Fruit fly (Drosophila melanogaster): ENCODE results near the gene Axn.

Gene Axn

dm6 chr3R:30046029-30047001, 23.7 kb downstream of the Axn start, which contains the start of the genes RpL32 and CG7943:
RpL32 (minus strand) TSS chr3R:30046161.
CG7943 (plus strand) TSS chr3R:30046470.
- TF ChIP-seq noc (tag; optimal IDR thresholded peaks at IDR 0.05) = peak; percentile 90

dm6 chr3R:30050448-30050847, 27.8 kb downstream of the Axn start:
- no peak for TF ChIP-seq noc (tag; optimal IDR thresholded peaks at IDR 0.05)

- TF ChIP-seq noc (tag; optimal IDR thresholded peaks at IDR 0.05) = no peak
Measured at dm6 chr3R:30051933-30052332, 29.3 kb downstream of the Axn start, which contains the start of gene CG15528. CG15528 (minus strand) TSS chr3R:30052112.

- no peak for TF ChIP-seq noc (tag; optimal IDR thresholded peaks at IDR 0.05)
Measured at dm6 chr3R:30052455-30053046, 29.9 kb downstream of the Axn start, which contains the start of gene Jasper. Jasper (plus strand) TSS chr3R:30052514.

- no peak for TF ChIP-seq noc (tag; optimal IDR thresholded peaks at IDR 0.05)
Measured at dm6 chr3R:30055915-30056544, 33.4 kb downstream of the Axn start, which contains the start of the genes Rpp14b and spn-A. Rpp14b (plus strand) TSS chr3R:30055957. spn-A (minus strand) TSS chr3R:30056037.

- TF ChIP-seq noc (tag; optimal IDR thresholded peaks at IDR 0.05) = peak; percentile 69
Measured at dm6 chr3R:30056592-30057135, 34.0 kb downstream of the Axn start, which contains the start of the genes CG7950 and Rpp14a. CG7950 (plus strand) TSS chr3R:30056859. Rpp14a (plus strand) TSS chr3R:30056859.

- TF ChIP-seq noc (tag; optimal IDR thresholded peaks at IDR 0.05) = no peak
Measured at dm6 chr3R:30058057-30058868, 35.6 kb downstream of the Axn start, which contains the start of gene sima. sima (plus strand) TSS chr3R:30058311.

dm6 chr3R:30059944-30060343, 37.3 kb downstream of the Axn start:
- no peak for TF ChIP-seq noc (tag; optimal IDR thresholded peaks at IDR 0.05)

dm6 chr3R:30060451-30061153, 38.0 kb downstream of the Axn start:
- no peak for TF ChIP-seq noc (tag; optimal IDR thresholded peaks at IDR 0.05)

- TF ChIP-seq noc (tag; optimal IDR thresholded peaks at IDR 0.05) = peak; percentile 56
Measured at dm6 chr3R:30061154-30061482, 38.5 kb downstream of the Axn start.

dm6 chr3R:30061980-30062379, 39.3 kb downstream of the Axn start:
- no peak for TF ChIP-seq noc (tag; optimal IDR thresholded peaks at IDR 0.05)

- peak; percentile 65 for TF ChIP-seq noc (tag; optimal IDR thresholded peaks at IDR 0.05)
Measured at dm6 chr3R:30062543-30062942, 39.9 kb downstream of the Axn start.

- TF ChIP-seq noc (tag; optimal IDR thresholded peaks at IDR 0.05) = no peak
Measured at dm6 chr3R:30063704-30064103, 41.1 kb downstream of the Axn start.

dm6 chr3R:30066004-30066403, 43.4 kb downstream of the Axn start:
- no peak for TF ChIP-seq noc (tag; optimal IDR thresholded peaks at IDR 0.05)

Data from whole organism, larva.